Worm (Caenorhabditis elegans) whole organism, L4 larva: ENCODE measurements around the gene msp-55.

Experiments used
- R02D3.7 ChIP-seq: fragments of 150-350 bp; sonication (generic microtip); optimal IDR thresholded peaks from 3 replicates; lab custom pipeline; 2014; ENCODE audit warnings: missing biosample characterization, missing genetic modification characterization
- T20F7.1 ChIP-seq: fragments of 200-800 bp; sonication (Bioruptor generic); optimal IDR thresholded peaks from 2 replicates; lab custom pipeline; 2018; ENCODE audit warnings: mild to moderate bottlenecking, missing genetic modification characterization, missing compliant biosample characterization
- T26A8.4 ChIP-seq: fragments of 200-800 bp; sonication (Bioruptor generic); IDR thresholded peaks from 2 replicates; pipeline ENCODE4 v1.3.6; 2022; ENCODE audit warnings: missing genetic modification characterization, missing compliant biosample characterization
- Y5F2A.4 ChIP-seq: fragments of 200-800 bp; sonication (Bioruptor generic); optimal IDR thresholded peaks from 2 replicates; lab custom pipeline; 2018; ENCODE audit warnings: mild to moderate bottlenecking, missing genetic modification characterization, missing compliant biosample characterization
- Y75B8A.6 ChIP-seq: fragments of 200-800 bp; sonication (Bioruptor generic); IDR thresholded peaks from 2 replicates; pipeline ENCODE4 v1.3.6; 2022; ENCODE audit warnings: missing genetic modification reagents, missing genetic modification characterization, missing compliant biosample characterization
- ZK546.5 ChIP-seq, 2 experiments: sonication (generic microtip); optimal IDR thresholded peaks; 2 replicates each; lab custom pipeline; 2017; ENCODE audit warnings: missing biosample characterization in 2 of 2, missing genetic modification characterization in 2 of 2
- aha-1 ChIP-seq: fragments of 150-350 bp; peaks from one replicate; lab custom pipeline; 2014; ENCODE audit warnings: missing biosample characterization, missing genetic modification characterization
- aly-2 ChIP-seq: sonication (generic microtip); optimal IDR thresholded peaks from 2 replicates; lab custom pipeline; 2018; ENCODE audit warnings: missing biosample characterization, missing genetic modification characterization
- ama-1 ChIP-seq: fragments of 150-350 bp; optimal IDR thresholded peaks from 2 replicates; lab custom pipeline; 2014; ENCODE audit warnings: inconsistent platforms, mixed read lengths
- ceh-32 ChIP-seq: sonication (generic microtip); optimal IDR thresholded peaks from 2 replicates; lab custom pipeline; 2016; ENCODE audit warnings: mild to moderate bottlenecking, missing genetic modification characterization, missing compliant biosample characterization; ENCODE audit not compliant: poor library complexity
- ceh-44 ChIP-seq: fragments of 200-800 bp; sonication (Bioruptor generic); IDR thresholded peaks from 2 replicates; pipeline ENCODE4 v1.3.6; 2022; ENCODE audit warnings: missing genetic modification reagents, missing genetic modification characterization, missing compliant biosample characterization
- ceh-62 ChIP-seq: sonication (generic microtip); optimal IDR thresholded peaks from 2 replicates; lab custom pipeline; 2017; ENCODE audit warnings: missing biosample characterization, missing genetic modification characterization
- ceh-82 ChIP-seq: sonication (generic microtip); optimal IDR thresholded peaks from 2 replicates; lab custom pipeline; 2017; ENCODE audit warnings: missing biosample characterization, missing genetic modification characterization
- cey-2 ChIP-seq: sonication (generic microtip); optimal IDR thresholded peaks from 3 replicates; lab custom pipeline; 2017; ENCODE audit warnings: missing genetic modification characterization, mild to moderate bottlenecking, missing compliant biosample characterization, antibody characterized with exemption, borderline replicate concordance; ENCODE audit not compliant: insufficient read depth
- daf-19 ChIP-seq: fragments of 200-800 bp; sonication (Bioruptor generic); conservative IDR thresholded peaks from 2 replicates; pipeline ENCODE4 v1.3.6; 2022; ENCODE audit warnings: missing genetic modification characterization, missing compliant biosample characterization
- dmd-9 ChIP-seq: fragments of 200-800 bp; sonication (Bioruptor generic); IDR thresholded peaks from 2 replicates; pipeline ENCODE4 v1.3.6; 2022; ENCODE audit warnings: missing genetic modification reagents, missing genetic modification characterization, missing compliant biosample characterization
- dve-1 ChIP-seq: sonication (generic microtip); optimal IDR thresholded peaks from 2 replicates; lab custom pipeline; 2017; ENCODE audit warnings: antibody characterized with exemption, mild to moderate bottlenecking, missing genetic modification characterization, missing compliant biosample characterization; ENCODE audit not compliant: insufficient read depth
- egl-43 ChIP-seq: fragments of 200-800 bp; sonication (Bioruptor generic); IDR thresholded peaks from 2 replicates; pipeline ENCODE4 v1.3.6; 2022; ENCODE audit warnings: missing genetic modification reagents, missing genetic modification characterization, missing compliant biosample characterization
- fkh-10 ChIP-seq: fragments of 150-350 bp; optimal IDR thresholded peaks from 2 replicates; lab custom pipeline; 2014; ENCODE audit warnings: missing biosample characterization, missing genetic modification reagents, missing genetic modification characterization
- hif-1 ChIP-seq, 2 experiments: sonication (generic microtip); optimal IDR thresholded peaks; 2 replicates each; lab custom pipeline; 2016 to 2017; ENCODE audit warnings: missing compliant biosample characterization in 2 of 2, missing genetic modification characterization in 2 of 2, missing genetic modification reagents in 2 of 2, missing genotype in 2 of 2, mild to moderate bottlenecking in 1 of 2
- hlh-30 ChIP-seq: sonication (generic microtip); optimal IDR thresholded peaks from 2 replicates; lab custom pipeline; 2017; ENCODE audit warnings: antibody characterized with exemption, mild to moderate bottlenecking, missing genetic modification characterization, missing compliant biosample characterization; ENCODE audit not compliant: insufficient read depth
- hmg-1.1 ChIP-seq: fragments of 200-800 bp; sonication (Bioruptor generic); IDR thresholded peaks from 2 replicates; pipeline ENCODE4 v1.3.6; 2022; ENCODE audit warnings: missing genetic modification reagents, missing genetic modification characterization, missing compliant biosample characterization
- jun-1 ChIP-seq: fragments of 150-350 bp; optimal IDR thresholded peaks from 2 replicates; lab custom pipeline; 2014; ENCODE audit warnings: missing biosample characterization, missing genetic modification reagents, missing genetic modification characterization
- lim-7 ChIP-seq: fragments of 200-800 bp; sonication (Bioruptor generic); IDR thresholded peaks from 2 replicates; pipeline ENCODE4 v1.3.6; 2022; ENCODE audit warnings: missing genetic modification characterization, missing compliant biosample characterization
- lin-1 ChIP-seq: fragments of 200-800 bp; sonication (Bioruptor generic); IDR thresholded peaks from 2 replicates; pipeline ENCODE4 v1.3.6; 2022; ENCODE audit warnings: missing genetic modification reagents, missing genetic modification characterization, missing compliant biosample characterization
- lin-15B ChIP-seq: fragments of 150-350 bp; sonication (generic microtip); optimal IDR thresholded peaks from 3 replicates; lab custom pipeline; 2014; ENCODE audit warnings: missing biosample characterization, missing genetic modification characterization
- lin-29 ChIP-seq: fragments of 200-800 bp; sonication (Bioruptor generic); IDR thresholded peaks from 2 replicates; pipeline ENCODE4 v1.3.6; 2022; ENCODE audit warnings: missing genetic modification reagents, missing genetic modification characterization, missing compliant biosample characterization
- lin-39 ChIP-seq: fragments of 150-350 bp; optimal IDR thresholded peaks from 2 replicates; lab custom pipeline; 2014; ENCODE audit warnings: missing biosample characterization, missing genetic modification reagents, missing genetic modification characterization
- lir-3 ChIP-seq: sonication (generic microtip); optimal IDR thresholded peaks from 2 replicates; lab custom pipeline; 2016; ENCODE audit warnings: mild to moderate bottlenecking, missing genetic modification characterization, missing compliant biosample characterization
- lsy-2 ChIP-seq, 2 experiments: fragments of 150-350 bp in 1 of 2; sonication (generic microtip) in 1 of 2; optimal IDR thresholded peaks; 2 replicates each; lab custom pipeline; 2014 to 2017; ENCODE audit warnings: missing biosample characterization in 2 of 2, missing genetic modification characterization in 2 of 2
- madf-9 ChIP-seq: fragments of 200-800 bp; sonication (Bioruptor generic); conservative IDR thresholded peaks from 2 replicates; pipeline ENCODE4 v1.3.6; 2022; ENCODE audit warnings: missing genetic modification reagents, missing genetic modification characterization, missing compliant biosample characterization
- mdt-29 ChIP-seq: fragments of 200-800 bp; sonication (Bioruptor generic); IDR thresholded peaks from 2 replicates; pipeline ENCODE4 v1.3.6; 2022; ENCODE audit warnings: missing genetic modification reagents, missing genetic modification characterization, missing compliant biosample characterization
- mep-1 ChIP-seq: fragments of 150-350 bp; sonication (generic microtip); optimal IDR thresholded peaks from 3 replicates; lab custom pipeline; 2014; ENCODE audit warnings: missing biosample characterization, missing genetic modification characterization
- mes-2 ChIP-seq: sonication (generic microtip); optimal IDR thresholded peaks from 2 replicates; lab custom pipeline; 2016; ENCODE audit warnings: missing genotype, mild to moderate bottlenecking, missing genetic modification characterization, missing compliant biosample characterization; ENCODE audit not compliant: poor library complexity, severe bottlenecking
- mxl-3 ChIP-seq: fragments of 200-800 bp; sonication (Bioruptor generic); optimal IDR thresholded peaks from 2 replicates; lab custom pipeline; 2018; ENCODE audit warnings: mild to moderate bottlenecking, missing genetic modification characterization, missing compliant biosample characterization
- nhr-6 ChIP-seq: fragments of 150-350 bp; optimal IDR thresholded peaks from 2 replicates; lab custom pipeline; 2014; ENCODE audit warnings: missing biosample characterization, missing genetic modification characterization
- nhr-77 ChIP-seq: fragments of 150-350 bp; optimal IDR thresholded peaks from 2 replicates; lab custom pipeline; 2014; ENCODE audit warnings: missing biosample characterization, missing genetic modification characterization
- pha-4 ChIP-seq, 2 experiments: fragments of 150-350 bp in 1 of 2; fragments of 200-800 bp in 1 of 2; sonication (Bioruptor generic) in 1 of 2; IDR thresholded peaks in 1 of 2; optimal IDR thresholded peaks in 1 of 2; 2 replicates each; pipeline versions ENCODE4 v1.3.6 to Lab custom; 2014 to 2022; ENCODE audit warnings: missing genetic modification characterization in 2 of 2, missing genetic modification reagents in 2 of 2, missing biosample characterization in 1 of 2, missing compliant biosample characterization in 1 of 2
- rbr-2 ChIP-seq: sonication (generic microtip); optimal IDR thresholded peaks from 2 replicates; lab custom pipeline; 2016; ENCODE audit warnings: missing genotype, missing genetic modification characterization, missing compliant biosample characterization
- set-16 ChIP-seq: fragments of 200-800 bp; sonication (Bioruptor generic); IDR thresholded peaks from 2 replicates; pipeline ENCODE4 v1.3.6; 2022; ENCODE audit warnings: missing genetic modification reagents, missing genetic modification characterization, missing compliant biosample characterization
- skn-1 ChIP-seq: fragments of 150-350 bp; optimal IDR thresholded peaks from 2 replicates; lab custom pipeline; 2014; ENCODE audit warnings: missing biosample characterization, missing genetic modification characterization
- snpc-1.2 ChIP-seq: fragments of 200-800 bp; sonication (Bioruptor generic); IDR thresholded peaks from 2 replicates; pipeline ENCODE4 v1.3.6; 2022; ENCODE audit warnings: missing genetic modification reagents, missing genetic modification characterization, missing compliant biosample characterization
- spr-1 ChIP-seq: sonication (generic microtip); optimal IDR thresholded peaks from 2 replicates; lab custom pipeline; 2016; ENCODE audit warnings: mild to moderate bottlenecking, missing genetic modification characterization, missing compliant biosample characterization
- tag-97 ChIP-seq: fragments of 200-800 bp; sonication (Bioruptor generic); IDR thresholded peaks from 2 replicates; pipeline ENCODE4 v1.3.6; 2022; ENCODE audit warnings: missing genetic modification characterization, missing compliant biosample characterization
- zfp-2 ChIP-seq: sonication (generic microtip); optimal IDR thresholded peaks from 2 replicates; lab custom pipeline; 2016; ENCODE audit warnings: mild to moderate bottlenecking, missing genetic modification characterization, missing compliant biosample characterization
- zip-11 ChIP-seq: fragments of 200-800 bp; sonication (Bioruptor generic); IDR thresholded peaks from 2 replicates; pipeline ENCODE4 v1.3.6; 2022; ENCODE audit warnings: missing genetic modification characterization, missing compliant biosample characterization
- ztf-7 ChIP-seq: fragments of 150-350 bp; optimal IDR thresholded peaks from 2 replicates; lab custom pipeline; 2014; ENCODE audit warnings: missing biosample characterization, missing genetic modification characterization

The msp-55 gene

ce11 chrIV:5086961-5087326, 31.1 kb upstream of the msp-55 start (continued):
- TF ChIP-seq lin-1: 0 out of 2 replicates have a peak, but pooled peaks have one; percentile 10
- TF ChIP-seq Y75B8A.6: 0 out of 2 replicates have a peak, but pooled peaks have one; percentile 9
- no peak for TF ChIP-seq madf-9 (GFP tag; lab: Robert Waterston, UW)
- TF ChIP-seq Y5F2A.4 (GFP tag; lab: Kevin White, UChicago): no peak
- TF ChIP-seq egl-43: peak; percentile 18
- TF ChIP-seq rbr-2 (tag; lab: Kevin White, UChicago): peak; percentile 11
- no peak for TF ChIP-seq lsy-2 (tag; optimal IDR thresholded peaks at IDR 0.05; lab: Kevin White, UChicago)

- TF ChIP-seq aly-2 (no peak), pha-4 (GFP tag; IDR thresholded peaks at IDR 0.05; lab: Robert Waterston, UW) (peak; percentile 35; the same call in 1 of the 2 replicates), pha-4 (tag; optimal IDR thresholded peaks at IDR 0.05; lab: Kevin White, UChicago) (no peak), lin-39 (no peak), ama-1 (lab: Kevin White, UChicago) (peak; percentile 18), dve-1 (peak; percentile 29), mes-2 (tag; lab: Kevin White, UChicago) (no peak), zip-11 (GFP tag; lab: Robert Waterston, UW) (no peak), ztf-7 (tag; lab: Kevin White, UChicago) (no peak), lsy-2 (tag; optimal IDR thresholded peaks at IDR 0.05; lab: Kevin White, UChicago) (peak in 1 of 2 experiments; percentile 7), zfp-2 (tag; lab: Kevin White, UChicago) (no peak), set-16 (GFP tag; lab: Robert Waterston, UW) (no peak), mxl-3 (GFP tag; lab: Kevin White, UChicago) (no peak), fkh-10 (no peak), hmg-1.1 (GFP tag; lab: Robert Waterston, UW) (no peak), daf-19 (GFP tag; lab: Robert Waterston, UW) (0 out of 2 replicates have a peak, but pooled peaks have one; percentile 38), Y5F2A.4 (GFP tag; lab: Kevin White, UChicago) (no peak), tag-97 (GFP tag; lab: Robert Waterston, UW) (no peak), mep-1 (tag; lab: Kevin White, UChicago) (peak; percentile 40), nhr-6 (no peak), hlh-30 (no peak), Y75B8A.6 (no peak), nhr-77 (tag; lab: Kevin White, UChicago) (peak; percentile 6), lin-29 (no peak), lim-7 (GFP tag; lab: Robert Waterston, UW) (0 out of 2 replicates have a peak, but pooled peaks have one; percentile 30), ZK546.5 (tag; optimal IDR thresholded peaks at IDR 0.05; lab: Kevin White, UChicago) (no peak), jun-1 (tag; lab: Kevin White, UChicago) (no peak), aha-1 (peak; percentile 83), ceh-32 (no peak), R02D3.7 (tag; lab: Kevin White, UChicago) (no peak), mdt-29 (GFP tag; lab: Robert Waterston, UW) (no peak), T20F7.1 (GFP tag; lab: Kevin White, UChicago) (peak; percentile 55), ceh-82 (tag; lab: Kevin White, UChicago) (no peak), lir-3 (tag; lab: Kevin White, UChicago) (no peak), ceh-44 (no peak), dmd-9 (GFP tag; lab: Robert Waterston, UW) (no peak), spr-1 (tag; lab: Kevin White, UChicago) (no peak), T26A8.4 (GFP tag; lab: Robert Waterston, UW) (0 out of 2 replicates have a peak, but pooled peaks have one; percentile 39), snpc-1.2 (GFP tag; lab: Robert Waterston, UW) (peak; percentile 18; the same call in 1 of the 2 replicates), skn-1 (tag; lab: Kevin White, UChicago) (no peak), ceh-62 (no peak), cey-2 (tag; lab: Kevin White, UChicago) (no peak), hif-1 (tag; optimal IDR thresholded peaks at IDR 0.05; lab: Kevin White, UChicago) (no peak), lin-15B (tag; lab: Kevin White, UChicago) (no peak)
Measured at ce11 chrIV:5086243-5086960, 30.6 kb upstream of the msp-55 start.
